Worm (Caenorhabditis elegans): ENCODE measurements around the gene mxl-3.
A peak's percentile ranks its signal among the peaks of the same experiment; 100 is the strongest.

The mxl-3 gene

DNA sequence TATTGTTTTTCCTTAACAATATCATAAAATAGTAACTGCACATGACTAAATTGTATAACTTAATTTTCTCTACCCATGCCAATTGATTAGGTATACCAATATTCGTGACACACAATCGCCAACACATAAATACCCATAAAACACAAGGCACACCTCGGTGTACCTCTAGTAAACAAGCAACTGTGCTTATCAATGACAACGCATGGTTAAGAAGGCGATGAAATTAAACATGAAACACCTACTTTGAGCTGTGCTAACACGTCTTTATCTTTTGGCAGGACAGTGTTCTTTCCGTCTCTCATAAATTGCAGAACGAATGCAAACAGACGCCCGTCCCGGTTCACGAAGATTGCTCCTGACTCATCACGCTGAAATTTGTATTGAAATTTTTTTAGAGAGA is 39.8 kb downstream of the mxl-3 start (continued):
- TF ChIP-seq nhr-76 (tag; optimal IDR thresholded peaks at IDR 0.05) = no peak
- TF ChIP-seq tbx-2 (tag; optimal IDR thresholded peaks at IDR 0.05) = no peak
- TF ChIP-seq sea-2 (GFP tag; optimal IDR thresholded peaks at IDR 0.05) = no peak
- no peak for TF ChIP-seq ama-1 (optimal IDR thresholded peaks at IDR 0.05)

DNA sequence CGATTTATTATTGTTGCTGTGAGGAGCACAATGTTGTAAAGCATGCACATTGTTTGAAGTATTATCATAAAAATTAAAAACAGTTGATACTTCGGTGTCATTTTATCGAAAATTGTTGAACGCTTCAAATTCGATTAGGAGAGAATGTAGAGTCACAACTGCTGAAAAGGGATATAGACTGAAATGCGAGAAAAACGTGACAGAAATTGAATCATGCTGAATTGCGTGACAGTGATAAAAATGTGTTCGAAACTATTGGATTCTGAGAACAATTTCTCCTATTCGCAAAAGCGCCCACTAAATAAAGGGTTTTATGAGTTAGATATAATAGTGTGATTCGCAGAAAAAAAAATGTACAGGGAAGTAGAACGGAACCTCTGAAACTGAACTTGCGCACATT is 41.9 kb downstream of the mxl-3 start, which contains the start of gene srxa-8:
Gene srxa-8 (minus strand): TSS at position 101 of the 400 bp plus-strand sequence.
- TF ChIP-seq nhr-23 (tag; optimal IDR thresholded peaks at IDR 0.05) = no peak
- no peak for TF ChIP-seq nhr-43 (tag; optimal IDR thresholded peaks at IDR 0.05; ENCODE audit: poor library complexity, severe bottlenecking)
- TF ChIP-seq ztf-11 (tag; optimal IDR thresholded peaks at IDR 0.05) = no peak
- TF ChIP-seq unc-62 (GFP tag; optimal IDR thresholded peaks at IDR 0.05) = no peak
- TF ChIP-seq fkh-10 (GFP tag; optimal IDR thresholded peaks at IDR 0.05) = no peak
- no peak for TF ChIP-seq fkh-2 (tag; optimal IDR thresholded peaks at IDR 0.05)
- no peak for TF ChIP-seq pqm-1 (tag; optimal IDR thresholded peaks at IDR 0.05)
- no peak for TF ChIP-seq zag-1 (tag; optimal IDR thresholded peaks at IDR 0.05)
- no peak for TF ChIP-seq R02D3.7 (tag; optimal IDR thresholded peaks at IDR 0.05)
- no peak for TF ChIP-seq mml-1 (tag; optimal IDR thresholded peaks at IDR 0.05)
- no peak for TF ChIP-seq lin-39 (tag; optimal IDR thresholded peaks at IDR 0.05)
- no peak for TF ChIP-seq daf-12 (tag; optimal IDR thresholded peaks at IDR 0.05)
- no peak for TF ChIP-seq sea-2 (GFP tag; optimal IDR thresholded peaks at IDR 0.05)
- no peak for TF ChIP-seq nhr-237 (tag; optimal IDR thresholded peaks at IDR 0.05)
- TF ChIP-seq ceh-82 (tag; optimal IDR thresholded peaks at IDR 0.05) = no peak
- TF ChIP-seq elt-3 (tag; optimal IDR thresholded peaks at IDR 0.05) = no peak

DNA sequence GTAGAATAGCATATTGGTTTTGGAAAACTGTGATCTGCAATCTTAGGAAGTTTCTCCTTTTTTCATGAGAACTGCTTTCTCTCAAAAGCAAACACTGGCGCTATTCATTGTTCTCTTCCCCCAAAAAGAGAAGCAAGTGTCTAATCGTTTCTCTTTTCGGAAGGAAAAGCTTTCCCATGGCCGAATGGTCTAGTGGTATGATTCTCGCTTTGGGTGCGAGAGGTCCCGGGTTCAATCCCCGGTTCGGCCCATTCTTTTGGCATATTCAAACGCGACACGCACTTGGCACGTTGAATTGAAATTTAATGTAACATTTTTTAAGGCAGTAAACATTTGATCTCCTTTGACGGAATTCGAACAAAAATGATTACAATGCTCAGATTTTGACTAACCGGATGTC is 42.8 kb downstream of the mxl-3 start:
- TF ChIP-seq jun-1 (tag; optimal IDR thresholded peaks at IDR 0.05) (no peak), nhr-43 (tag; optimal IDR thresholded peaks at IDR 0.05; ENCODE audit: poor library complexity, severe bottlenecking) (peak; percentile 7), nfya-1 (tag; optimal IDR thresholded peaks at IDR 0.05; ENCODE audit: insufficient read depth) (peak; percentile 8)

DNA sequence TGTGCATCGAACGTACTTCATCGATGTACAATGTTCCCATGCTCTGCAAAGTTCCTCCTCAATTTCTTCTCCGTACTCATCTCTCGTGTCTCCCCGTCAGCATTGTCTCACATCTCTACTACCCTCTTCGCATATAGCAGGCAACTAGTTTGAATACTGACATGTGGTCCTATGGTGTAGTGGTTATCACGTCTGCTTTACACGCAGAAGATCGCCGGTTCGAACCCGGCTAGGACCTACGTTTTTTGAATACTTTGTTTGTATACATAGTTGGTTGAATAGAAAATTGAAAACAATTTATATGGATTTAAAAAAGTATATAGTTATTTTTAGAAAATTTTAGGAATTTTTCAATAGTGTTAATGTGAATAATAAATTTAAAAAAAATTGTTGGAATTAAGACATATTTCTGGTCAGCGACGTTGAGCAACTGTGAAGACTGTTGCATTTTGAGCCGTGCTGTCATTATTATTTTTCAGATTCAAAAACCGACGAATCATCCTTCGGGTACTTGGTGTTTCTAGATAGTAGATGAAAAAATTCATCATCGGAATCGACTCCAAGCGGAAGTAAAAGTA is 43.6 kb downstream of the mxl-3 start:
- TF ChIP-seq nhr-25 (tag; optimal IDR thresholded peaks at IDR 0.05) = peak; percentile 19
- TF ChIP-seq ztf-4 (tag; optimal IDR thresholded peaks at IDR 0.05) = no peak
- TF ChIP-seq egl-27 (tag; optimal IDR thresholded peaks at IDR 0.05) = peak; percentile 83
- peak in 1 of 2 experiments; percentile 42 for TF ChIP-seq eor-1 (tag; optimal IDR thresholded peaks at IDR 0.05)
- peak; percentile 65 for TF ChIP-seq unc-62 (GFP tag; optimal IDR thresholded peaks at IDR 0.05)
- no peak for TF ChIP-seq ama-1 (optimal IDR thresholded peaks at IDR 0.05)
- TF ChIP-seq sea-2 (GFP tag; optimal IDR thresholded peaks at IDR 0.05) = no peak
- peak; percentile 25 for TF ChIP-seq fkh-10 (GFP tag; optimal IDR thresholded peaks at IDR 0.05)
- no peak for TF ChIP-seq nhr-237 (tag; optimal IDR thresholded peaks at IDR 0.05)
- TF ChIP-seq pqm-1 (tag; optimal IDR thresholded peaks at IDR 0.05) = peak; percentile 1
- TF ChIP-seq zag-1 (tag; optimal IDR thresholded peaks at IDR 0.05) = no peak
- TF ChIP-seq nhr-12 (tag; optimal IDR thresholded peaks at IDR 0.05) = no peak
- TF ChIP-seq snpc-4 (tag; optimal IDR thresholded peaks at IDR 0.05) = peak; percentile 36
- TF ChIP-seq nhr-76 (tag; optimal IDR thresholded peaks at IDR 0.05) = no peak
- TF ChIP-seq ceh-28 (tag; optimal IDR thresholded peaks at IDR 0.05) = peak; percentile 14
- TF ChIP-seq mml-1 (tag; optimal IDR thresholded peaks at IDR 0.05) = no peak
- TF ChIP-seq lsy-12 (tag; optimal IDR thresholded peaks at IDR 0.05) = peak; percentile 95
- TF ChIP-seq ZK546.5 (tag; optimal IDR thresholded peaks at IDR 0.05) = no peak
- no peak for TF ChIP-seq unc-39 (tag; optimal IDR thresholded peaks at IDR 0.05)
- peak; percentile 75 for TF ChIP-seq lin-39 (tag; optimal IDR thresholded peaks at IDR 0.05)
- no peak for TF ChIP-seq fkh-2 (tag; optimal IDR thresholded peaks at IDR 0.05)
- TF ChIP-seq skn-1 (tag; optimal IDR thresholded peaks at IDR 0.05) = peak; percentile 48
- no peak for TF ChIP-seq mdl-1 (tag; optimal IDR thresholded peaks at IDR 0.05)
- TF ChIP-seq jun-1 (tag; optimal IDR thresholded peaks at IDR 0.05) = peak; percentile 76
- TF ChIP-seq daf-12 (tag; optimal IDR thresholded peaks at IDR 0.05) = no peak
- TF ChIP-seq R02D3.7 (tag; optimal IDR thresholded peaks at IDR 0.05) = no peak
- no peak for TF ChIP-seq nhr-23 (tag; optimal IDR thresholded peaks at IDR 0.05)
- TF ChIP-seq ceh-16 (tag; optimal IDR thresholded peaks at IDR 0.05) = no peak
- TF ChIP-seq lin-15B (tag; optimal IDR thresholded peaks at IDR 0.05) = peak; percentile 36
- no peak for TF ChIP-seq nhr-77 (tag; optimal IDR thresholded peaks at IDR 0.05)
- TF ChIP-seq egl-5 (tag; optimal IDR thresholded peaks at IDR 0.05) = peak; percentile 54
- no peak for TF ChIP-seq pha-4 (tag; optimal IDR thresholded peaks at IDR 0.05)
- TF ChIP-seq fos-1 (tag; optimal IDR thresholded peaks at IDR 0.05) = no peak
- no peak for TF ChIP-seq nhr-11 (tag; optimal IDR thresholded peaks at IDR 0.05)
- TF ChIP-seq nhr-28 (tag; optimal IDR thresholded peaks at IDR 0.05) = no peak
- TF ChIP-seq nfya-1 (tag; optimal IDR thresholded peaks at IDR 0.05; ENCODE audit: insufficient read depth) = peak; percentile 68
- peak; percentile 83 for TF ChIP-seq tbx-2 (tag; optimal IDR thresholded peaks at IDR 0.05)
- no peak for TF ChIP-seq aly-2 (tag; optimal IDR thresholded peaks at IDR 0.05)
- no peak for TF ChIP-seq elt-1 (tag; optimal IDR thresholded peaks at IDR 0.05)
- no peak for TF ChIP-seq nhr-67 (tag; optimal IDR thresholded peaks at IDR 0.05)
- peak; percentile 64 for TF ChIP-seq ceh-82 (tag; optimal IDR thresholded peaks at IDR 0.05)
- no peak for TF ChIP-seq ztf-11 (tag; optimal IDR thresholded peaks at IDR 0.05)
